Worm (Caenorhabditis elegans) whole organism, L1 larva: ENCODE data around the gene C01G10.17.

Experiments
- C04F5.9 ChIP-seq: sonication (generic microtip); optimal IDR thresholded peaks from 2 replicates; lab custom pipeline; 2016; ENCODE audit warnings: missing genetic modification characterization, missing compliant biosample characterization
- F16B12.6 ChIP-seq: fragments of 150-350 bp; optimal IDR thresholded peaks from 2 replicates; lab custom pipeline; 2014; ENCODE audit warnings: missing biosample characterization, missing genetic modification characterization
- aha-1 ChIP-seq: fragments of 150-350 bp; optimal IDR thresholded peaks from 2 replicates; lab custom pipeline; 2014; ENCODE audit warnings: missing biosample characterization, missing genetic modification characterization
- aly-2 ChIP-seq: fragments of 150-350 bp; optimal IDR thresholded peaks from 2 replicates; lab custom pipeline; 2014; ENCODE audit warnings: missing biosample characterization, missing genetic modification characterization
- blmp-1 ChIP-seq: fragments of 150-350 bp; optimal IDR thresholded peaks from 2 replicates; lab custom pipeline; 2014; ENCODE audit warnings: missing biosample characterization, missing genetic modification characterization
- ceh-63 ChIP-seq: fragments of 200-800 bp; sonication (Bioruptor generic); optimal IDR thresholded peaks from 2 replicates; lab custom pipeline; 2018; ENCODE audit warnings: mild to moderate bottlenecking, missing genetic modification characterization, missing compliant biosample characterization
- ceh-8 ChIP-seq: fragments of 200-800 bp; sonication (Bioruptor generic); optimal IDR thresholded peaks from 2 replicates; lab custom pipeline; 2018; ENCODE audit warnings: mild to moderate bottlenecking, missing genetic modification characterization, moderate library complexity, missing compliant biosample characterization
- ceh-82 ChIP-seq, 3 experiments: fragments of 150-350 bp in 1 of 3; sonication (generic microtip) in 2 of 3; optimal IDR thresholded peaks; 2 replicates each; lab custom pipeline; 2014 to 2017; ENCODE audit warnings: missing biosample characterization in 3 of 3, missing genetic modification characterization in 3 of 3
- ceh-88 ChIP-seq: fragments of 200-800 bp; sonication (Bioruptor generic); IDR thresholded peaks from 2 replicates; pipeline ENCODE4 v1.3.6; 2022; ENCODE audit warnings: missing genetic modification characterization, missing compliant biosample characterization
- ceh-90 ChIP-seq: sonication (generic microtip); optimal IDR thresholded peaks from 2 replicates; lab custom pipeline; 2016; ENCODE audit warnings: missing genetic modification characterization, missing compliant biosample characterization
- ces-1 ChIP-seq: fragments of 150-350 bp; optimal IDR thresholded peaks from 2 replicates; lab custom pipeline; 2014; ENCODE audit warnings: missing biosample characterization, missing genetic modification reagents, missing genetic modification characterization
- dpl-1 ChIP-seq, 3 experiments: fragments of 150-350 bp in 2 of 3; sonication (generic microtip) in 1 of 3; optimal IDR thresholded peaks; 2 replicates each; lab custom pipeline; 2014 to 2017; ENCODE audit warnings: missing biosample characterization in 3 of 3, missing genetic modification characterization in 3 of 3, missing genetic modification reagents in 3 of 3
- dsc-1 ChIP-seq: sonication (generic microtip); optimal IDR thresholded peaks from 2 replicates; lab custom pipeline; 2016; ENCODE audit warnings: mild to moderate bottlenecking, missing genetic modification characterization, missing compliant biosample characterization
- efl-1 ChIP-seq, 4 experiments: fragments of 150-350 bp; optimal IDR thresholded peaks in 3 of 4; peaks in 1 of 4; 1 replicate in 1 of 4; 2 replicates in 3 of 4; lab custom pipeline; 2014; ENCODE audit warnings: missing biosample characterization in 2 of 4, missing genetic modification characterization in 2 of 4, missing genetic modification reagents in 2 of 4
- efl-3 ChIP-seq: fragments of 200-800 bp; sonication (Bioruptor generic); optimal IDR thresholded peaks from 2 replicates; lab custom pipeline; 2018; ENCODE audit warnings: mild to moderate bottlenecking, missing genetic modification characterization, missing compliant biosample characterization
- egl-27 ChIP-seq, 2 experiments: fragments of 150-350 bp in 1 of 2; sonication (generic microtip); optimal IDR thresholded peaks; 3 replicates each; lab custom pipeline; 2017 to 2018; ENCODE audit warnings: missing biosample characterization in 2 of 2, missing genetic modification characterization in 2 of 2, missing genetic modification reagents in 2 of 2
- elt-2 ChIP-seq: sonication (generic microtip); optimal IDR thresholded peaks from 2 replicates; lab custom pipeline; 2016; ENCODE audit warnings: missing genetic modification characterization, mild to moderate bottlenecking, inconsistent platforms, missing compliant biosample characterization, missing genetic modification reagents
- elt-3 ChIP-seq, 6 experiments: fragments of 150-350 bp in 1 of 6; sonication (generic microtip); optimal IDR thresholded peaks; 2 replicates each; lab custom pipeline; 2017 to 2018; ENCODE audit warnings: missing biosample characterization in 6 of 6, missing genetic modification characterization in 6 of 6, inconsistent platforms in 1 of 6
- fkh-10 ChIP-seq: sonication (generic microtip); optimal IDR thresholded peaks from 2 replicates; lab custom pipeline; 2017; ENCODE audit warnings: missing biosample characterization, missing genetic modification reagents, missing genetic modification characterization
- fos-1 ChIP-seq: fragments of 150-350 bp; optimal IDR thresholded peaks from 2 replicates; lab custom pipeline; 2014; ENCODE audit warnings: missing biosample characterization, missing genetic modification characterization
- grh-1 ChIP-seq: fragments of 200-800 bp; sonication (Bioruptor generic); IDR thresholded peaks from 2 replicates; pipeline ENCODE4 v1.3.6; 2022; ENCODE audit warnings: missing genetic modification reagents, missing genetic modification characterization, missing compliant biosample characterization
- hlh-4 ChIP-seq: sonication (generic microtip); optimal IDR thresholded peaks from 2 replicates; lab custom pipeline; 2016; ENCODE audit warnings: mild to moderate bottlenecking, missing genetic modification characterization, missing compliant biosample characterization
- hpl-2 ChIP-seq: fragments of 150-350 bp; optimal IDR thresholded peaks from 2 replicates; lab custom pipeline; 2014; ENCODE audit warnings: missing biosample characterization, missing genetic modification reagents, missing genetic modification characterization
- jun-1 ChIP-seq: fragments of 150-350 bp; optimal IDR thresholded peaks from 2 replicates; lab custom pipeline; 2014; ENCODE audit warnings: missing biosample characterization, missing genetic modification reagents, missing genetic modification characterization
- lin-14 ChIP-seq: fragments of 200-800 bp; sonication (Bioruptor generic); optimal IDR thresholded peaks from 2 replicates; lab custom pipeline; 2018; ENCODE audit warnings: mild to moderate bottlenecking, missing genetic modification characterization, moderate library complexity, missing compliant biosample characterization
- lin-39 ChIP-seq: fragments of 150-350 bp; optimal IDR thresholded peaks from 2 replicates; lab custom pipeline; 2014; ENCODE audit warnings: missing biosample characterization, missing genetic modification reagents, missing genetic modification characterization
- lsy-2 ChIP-seq, 2 experiments: fragments of 150-350 bp; optimal IDR thresholded peaks; 2 replicates each; lab custom pipeline; 2014; ENCODE audit warnings: missing biosample characterization in 2 of 2, missing genetic modification characterization in 2 of 2
- mab-9 ChIP-seq: fragments of 200-800 bp; sonication (Bioruptor generic); IDR thresholded peaks from 2 replicates; pipeline ENCODE4 v1.3.6; 2022; ENCODE audit warnings: missing genetic modification reagents, missing genetic modification characterization, missing compliant biosample characterization
- mdl-1 ChIP-seq, 2 experiments: fragments of 150-350 bp; optimal IDR thresholded peaks; 2 replicates each; lab custom pipeline; 2014 to 2017; ENCODE audit warnings: missing biosample characterization in 2 of 2, missing genetic modification characterization in 2 of 2, inconsistent platforms in 1 of 2
- mep-1 ChIP-seq: fragments of 150-350 bp; optimal IDR thresholded peaks from 2 replicates; lab custom pipeline; 2014; ENCODE audit warnings: missing biosample characterization, missing genetic modification characterization
- nhr-11 ChIP-seq: fragments of 150-350 bp; optimal IDR thresholded peaks from 2 replicates; lab custom pipeline; 2014; ENCODE audit warnings: missing biosample characterization, missing genetic modification characterization
- nhr-237 ChIP-seq: fragments of 150-350 bp; optimal IDR thresholded peaks from 2 replicates; lab custom pipeline; 2014; ENCODE audit warnings: missing biosample characterization, missing genetic modification characterization
- nhr-28 ChIP-seq: fragments of 150-350 bp; optimal IDR thresholded peaks from 2 replicates; lab custom pipeline; 2014; ENCODE audit warnings: missing biosample characterization, missing genetic modification characterization
- nhr-47 ChIP-seq: sonication (generic microtip); optimal IDR thresholded peaks from 2 replicates; lab custom pipeline; 2016; ENCODE audit warnings: mild to moderate bottlenecking, missing genetic modification characterization, moderate library complexity, missing compliant biosample characterization
- nhr-77 ChIP-seq: fragments of 150-350 bp; optimal IDR thresholded peaks from 2 replicates; lab custom pipeline; 2014; ENCODE audit warnings: missing biosample characterization, missing genetic modification characterization
- pqm-1 ChIP-seq: sonication (generic microtip); optimal IDR thresholded peaks from 3 replicates; lab custom pipeline; 2017; ENCODE audit warnings: missing biosample characterization, missing genetic modification characterization
- rnt-1 ChIP-seq: sonication (generic microtip); optimal IDR thresholded peaks from 2 replicates; lab custom pipeline; 2016; ENCODE audit warnings: mild to moderate bottlenecking, missing genetic modification characterization, moderate library complexity, missing compliant biosample characterization
- skn-1 ChIP-seq: fragments of 150-350 bp; optimal IDR thresholded peaks from 2 replicates; lab custom pipeline; 2014; ENCODE audit warnings: missing biosample characterization, missing genetic modification characterization
- snu-23 ChIP-seq: sonication (generic microtip); optimal IDR thresholded peaks from 2 replicates; lab custom pipeline; 2016; ENCODE audit warnings: missing genetic modification characterization, missing compliant biosample characterization
- sox-4 ChIP-seq: sonication (generic microtip); optimal IDR thresholded peaks from 2 replicates; lab custom pipeline; 2016; ENCODE audit warnings: missing genetic modification characterization, missing compliant biosample characterization
- sup-37 ChIP-seq: fragments of 200-800 bp; sonication (Bioruptor generic); optimal IDR thresholded peaks from 2 replicates; lab custom pipeline; 2018; ENCODE audit warnings: mild to moderate bottlenecking, missing genetic modification characterization, missing compliant biosample characterization
- unc-130 ChIP-seq: fragments of 150-350 bp; optimal IDR thresholded peaks from 2 replicates; lab custom pipeline; 2017; ENCODE audit warnings: missing biosample characterization, missing genetic modification characterization, inconsistent platforms
- unc-86 ChIP-seq: sonication (generic microtip); optimal IDR thresholded peaks from 2 replicates; lab custom pipeline; 2016; ENCODE audit warnings: missing genetic modification characterization, missing compliant biosample characterization
- unc-98 ChIP-seq: fragments of 200-800 bp; sonication (Bioruptor generic); IDR thresholded peaks from 2 replicates; pipeline ENCODE4 v1.3.6; 2022; ENCODE audit warnings: missing genetic modification characterization, missing compliant biosample characterization
- zag-1 ChIP-seq: fragments of 150-350 bp; optimal IDR thresholded peaks from 2 replicates; lab custom pipeline; 2014; ENCODE audit warnings: missing biosample characterization, missing genetic modification characterization
- zip-4 ChIP-seq: fragments of 200-800 bp; sonication (Bioruptor generic); optimal IDR thresholded peaks from 2 replicates; lab custom pipeline; 2018; ENCODE audit warnings: mild to moderate bottlenecking, missing genetic modification characterization, moderate library complexity, missing compliant biosample characterization
- ztf-11 ChIP-seq, 2 experiments: sonication (generic microtip); optimal IDR thresholded peaks; 2 replicates each; lab custom pipeline; 2016 to 2017; ENCODE audit warnings: missing genetic modification characterization in 2 of 2, missing biosample characterization in 1 of 2, missing compliant biosample characterization in 1 of 2

The C01G10.17 gene

ce11 chrV:15085335-15085800 lies 5.2 kb upstream of the C01G10.17 start, which contains the start of the genes ahsa-1 and C01G10.7 (continued):
- TF ChIP-seq nhr-77 (tag; lab: Kevin White, UChicago) (peak; percentile 80), elt-3 (tag; optimal IDR thresholded peaks at IDR 0.05; lab: Kevin White, UChicago) (peak in 4 of 6 experiments; percentile 67 to 90 (median 83)), unc-98 (GFP tag; lab: Robert Waterston, UW) (peak; percentile 87), F16B12.6 (tag; lab: Kevin White, UChicago) (peak; percentile 48), C04F5.9 (peak; percentile 88), ztf-11 (tag; optimal IDR thresholded peaks at IDR 0.05; lab: Kevin White, UChicago) (peak in 1 of 2 experiments; percentile 94), ceh-88 (peak; percentile 53; the same call in 1 of the 2 replicates), lin-39 (tag; lab: Kevin White, UChicago) (peak; percentile 75), sup-37 (GFP tag; lab: Kevin White, UChicago) (no peak), ceh-90 (tag; lab: Kevin White, UChicago) (peak; percentile 92), egl-27 (tag; optimal IDR thresholded peaks at IDR 0.05; lab: Kevin White, UChicago) (no peak), lsy-2 (tag; optimal IDR thresholded peaks at IDR 0.05; lab: Kevin White, UChicago) (peak; percentile 89 to 93), pqm-1 (tag; lab: Kevin White, UChicago) (no peak), efl-1 (optimal IDR thresholded peaks at IDR 0.05; lab: Kevin White, UChicago) (peak; percentile 84 to 85), efl-1 (GFP tag; optimal IDR thresholded peaks at IDR 0.05 in 1 of 2; lab: Kevin White, UChicago) (peak; percentile 83 to 97), jun-1 (tag; lab: Kevin White, UChicago) (peak; percentile 61), mep-1 (peak; percentile 96), ces-1 (GFP tag; lab: Kevin White, UChicago) (no peak), hpl-2 (peak; percentile 60), blmp-1 (tag; lab: Kevin White, UChicago) (peak; percentile 75), nhr-237 (peak; percentile 77), efl-3 (GFP tag; lab: Kevin White, UChicago) (no peak), aha-1 (tag; lab: Kevin White, UChicago) (peak; percentile 36), aly-2 (tag; lab: Kevin White, UChicago) (peak; percentile 38), grh-1 (GFP tag; lab: Robert Waterston, UW) (peak; percentile 74), hlh-4 (peak; percentile 34), snu-23 (GFP tag; lab: Kevin White, UChicago) (peak; percentile 95), ceh-63 (GFP tag; lab: Kevin White, UChicago) (no peak), rnt-1 (tag; lab: Kevin White, UChicago) (peak; percentile 99), mdl-1 (tag; optimal IDR thresholded peaks at IDR 0.05; lab: Kevin White, UChicago) (peak in 1 of 2 experiments; percentile 66), unc-86 (tag; lab: Kevin White, UChicago) (peak; percentile 85), fkh-10 (GFP tag; lab: Kevin White, UChicago) (peak; percentile 56), mab-9 (GFP tag; lab: Robert Waterston, UW) (peak; percentile 73), skn-1 (tag; lab: Kevin White, UChicago) (peak; percentile 74), ceh-8 (GFP tag; lab: Kevin White, UChicago) (peak; percentile 58), nhr-28 (tag; lab: Kevin White, UChicago) (no peak), ceh-82 (tag; optimal IDR thresholded peaks at IDR 0.05; lab: Kevin White, UChicago) (peak; percentile 83 to 91 (median 87)), nhr-11 (tag; lab: Kevin White, UChicago) (no peak), dpl-1 (GFP tag; optimal IDR thresholded peaks at IDR 0.05; lab: Kevin White, UChicago) (peak; percentile 76 to 86 (median 84)), nhr-47 (tag; lab: Kevin White, UChicago) (peak; percentile 94), zag-1 (tag; lab: Kevin White, UChicago) (peak; percentile 54), elt-2 (tag; lab: Kevin White, UChicago) (peak; percentile 69), zip-4 (GFP tag; lab: Kevin White, UChicago) (peak; percentile 33), dsc-1 (tag; lab: Kevin White, UChicago) (peak; percentile 94), sox-4 (tag; lab: Kevin White, UChicago) (peak; percentile 91), lin-14 (GFP tag; lab: Kevin White, UChicago) (peak; percentile 95), fos-1 (tag; lab: Kevin White, UChicago) (peak; percentile 60), unc-130 (tag; lab: Kevin White, UChicago) (peak; percentile 63)
